Fruit fly (Drosophila melanogaster): Measurements from ENCODE around the gene Qtzl.

The Qtzl gene

dm6 chr2L:12011682-12012655 lies 16.4 kb downstream of the Qtzl start:
- no peak for TF ChIP-seq sage (GFP tag; optimal IDR thresholded peaks at IDR 0.05)
- no peak for TF ChIP-seq Myc (optimal IDR thresholded peaks at IDR 0.05)
- no peak for TF ChIP-seq Mio (GFP tag; optimal IDR thresholded peaks at IDR 0.05)
- TF ChIP-seq br (GFP tag; optimal IDR thresholded peaks at IDR 0.05), result peak; percentile 87
- peak; percentile 68 for TF ChIP-seq Sp1 (GFP tag; optimal IDR thresholded peaks at IDR 0.05)
- peak; percentile 57 for TF ChIP-seq CG9705 (GFP tag; optimal IDR thresholded peaks at IDR 0.05)
- no peak for TF ChIP-seq usp (GFP tag; optimal IDR thresholded peaks at IDR 0.05)
- TF ChIP-seq rgr (GFP tag; optimal IDR thresholded peaks at IDR 0.05), result peak; percentile 66
- peak; percentile 51 for TF ChIP-seq dmrt93B (GFP tag; optimal IDR thresholded peaks at IDR 0.05)
- no peak for TF ChIP-seq Dif (GFP tag; optimal IDR thresholded peaks at IDR 0.05; ENCODE audit: partially characterized antibody)
- TF ChIP-seq dsf (GFP tag; optimal IDR thresholded peaks at IDR 0.05; ENCODE audit: borderline replicate concordance), result no peak
- TF ChIP-seq brk (GFP tag; optimal IDR thresholded peaks at IDR 0.05), result no peak
- TF ChIP-seq lola (GFP tag; optimal IDR thresholded peaks at IDR 0.05), result no peak
- TF ChIP-seq OdsH (GFP tag; optimal IDR thresholded peaks at IDR 0.05), result peak; percentile 74
- peak; percentile 91 for TF ChIP-seq fru (GFP tag; optimal IDR thresholded peaks at IDR 0.05)
- TF ChIP-seq CrebA (GFP tag; optimal IDR thresholded peaks at IDR 0.05; ENCODE audit: borderline replicate concordance), result no peak
- TF ChIP-seq Abd-B (GFP tag; optimal IDR thresholded peaks at IDR 0.05), result no peak
- TF ChIP-seq Vsx2 (GFP tag; optimal IDR thresholded peaks at IDR 0.05; ENCODE audit: partially characterized antibody), result no peak
- peak; percentile 66 to 88 for TF ChIP-seq foxo (GFP tag; optimal IDR thresholded peaks at IDR 0.05)
- TF ChIP-seq sv (GFP tag; optimal IDR thresholded peaks at IDR 0.05), result peak; percentile 59
- no peak for TF ChIP-seq GATAd (GFP tag; optimal IDR thresholded peaks at IDR 0.05)
- TF ChIP-seq Jra (GFP tag; optimal IDR thresholded peaks at IDR 0.05), result peak; percentile 61
- no peak for TF ChIP-seq tai (GFP tag; optimal IDR thresholded peaks at IDR 0.05)
- peak; percentile 76 for TF ChIP-seq ey (GFP tag; optimal IDR thresholded peaks at IDR 0.05)
- TF ChIP-seq woc (GFP tag; optimal IDR thresholded peaks at IDR 0.05), result peak; percentile 91
- peak; percentile 69 to 78 for TF ChIP-seq dl (GFP tag; optimal IDR thresholded peaks at IDR 0.05; ENCODE audit: insufficient read depth in 1 of 2, partially characterized antibody in 2 of 2)
- no peak for TF ChIP-seq pan (optimal IDR thresholded peaks at IDR 0.05)
- no peak for TF ChIP-seq Dfd (GFP tag; optimal IDR thresholded peaks at IDR 0.05)
- peak; percentile 60 for TF ChIP-seq CG32264 (GFP tag; optimal IDR thresholded peaks at IDR 0.05)
- TF ChIP-seq h (GFP tag; optimal IDR thresholded peaks at IDR 0.05), result peak; percentile 96
- peak; percentile 82 for TF ChIP-seq HLH106 (tag; optimal IDR thresholded peaks at IDR 0.05)
- TF ChIP-seq psq (GFP tag; optimal IDR thresholded peaks at IDR 0.05), result peak; percentile 65
- peak; percentile 73 for TF ChIP-seq Hnf4 (GFP tag; optimal IDR thresholded peaks at IDR 0.05)
- TF ChIP-seq Hr83 (GFP tag; optimal IDR thresholded peaks at IDR 0.05; ENCODE audit: poor library complexity, severe bottlenecking), result peak; percentile 98
- no peak for TF ChIP-seq jim (GFP tag; optimal IDR thresholded peaks at IDR 0.05)
- TF ChIP-seq Rel (GFP tag; optimal IDR thresholded peaks at IDR 0.05), result no peak
- peak; percentile 94 for TF ChIP-seq Rel (tag; optimal IDR thresholded peaks at IDR 0.05)

dm6 chr2L:12013243-12013642 lies 17.7 kb downstream of the Qtzl start:
- TF ChIP-seq sage (GFP tag; optimal IDR thresholded peaks at IDR 0.05) (peak; percentile 5), pan (optimal IDR thresholded peaks at IDR 0.05) (no peak), Hnf4 (GFP tag; optimal IDR thresholded peaks at IDR 0.05) (peak; percentile 26), brk (GFP tag; optimal IDR thresholded peaks at IDR 0.05) (no peak), HLH106 (tag; optimal IDR thresholded peaks at IDR 0.05) (peak; percentile 28), Jra (GFP tag; optimal IDR thresholded peaks at IDR 0.05) (no peak), Abd-B (GFP tag; optimal IDR thresholded peaks at IDR 0.05) (no peak), h (GFP tag; optimal IDR thresholded peaks at IDR 0.05) (peak; percentile 43), foxo (GFP tag; optimal IDR thresholded peaks at IDR 0.05) (no peak), lola (GFP tag; optimal IDR thresholded peaks at IDR 0.05) (no peak), ey (GFP tag; optimal IDR thresholded peaks at IDR 0.05) (peak; percentile 48), Vsx2 (GFP tag; optimal IDR thresholded peaks at IDR 0.05; ENCODE audit: partially characterized antibody) (no peak), Rel (GFP tag; optimal IDR thresholded peaks at IDR 0.05) (no peak), Rel (tag; optimal IDR thresholded peaks at IDR 0.05) (no peak), OdsH (GFP tag; optimal IDR thresholded peaks at IDR 0.05) (no peak), fru (GFP tag; optimal IDR thresholded peaks at IDR 0.05) (peak; percentile 46), CG9705 (GFP tag; optimal IDR thresholded peaks at IDR 0.05) (peak; percentile 32), Hr83 (GFP tag; optimal IDR thresholded peaks at IDR 0.05; ENCODE audit: poor library complexity, severe bottlenecking) (peak; percentile 55), rgr (GFP tag; optimal IDR thresholded peaks at IDR 0.05) (peak; percentile 40), br (GFP tag; optimal IDR thresholded peaks at IDR 0.05) (no peak)
